Fruit fly (Drosophila melanogaster) whole organism, prepupa: ENCODE results near the gene CG31161.
A peak's percentile ranks its signal among the peaks of the same experiment; 100 is the strongest.

Experiments
- CG10631 ChIP-seq: fragments of 200-800 bp; sonication (Bioruptor generic); optimal IDR thresholded peaks from 2 replicates; lab custom pipeline; 2016; ENCODE audit warnings: missing biosample characterization, missing genetic modification characterization
- CG11762 ChIP-seq: fragments of 200-800 bp; sonication (Bioruptor generic); optimal IDR thresholded peaks from 3 replicates; lab custom pipeline; 2016; ENCODE audit warnings: missing biosample characterization, missing genetic modification characterization; ENCODE audit not compliant: insufficient read depth
- CG32006 ChIP-seq: fragments of 200-800 bp; sonication (Bioruptor generic); optimal IDR thresholded peaks from 3 replicates; lab custom pipeline; 2017; ENCODE audit warnings: missing biosample characterization, mild to moderate bottlenecking, missing genetic modification characterization
- CG3919 ChIP-seq: fragments of 200-800 bp; sonication (Bioruptor generic); optimal IDR thresholded peaks from 3 replicates; lab custom pipeline; 2016; ENCODE audit warnings: missing biosample characterization, missing genetic modification characterization
- CG8632 ChIP-seq: fragments of 200-800 bp; sonication (Bioruptor generic); optimal IDR thresholded peaks from 3 replicates; lab custom pipeline; 2016; ENCODE audit warnings: missing biosample characterization, missing genetic modification characterization
- Hr39 ChIP-seq: fragments of 200-800 bp; sonication (Bioruptor generic); optimal IDR thresholded peaks from 2 replicates; lab custom pipeline; 2016; ENCODE audit warnings: missing biosample characterization, missing genetic modification characterization
- Sox102F ChIP-seq: fragments of 200-800 bp; sonication (Bioruptor generic); optimal IDR thresholded peaks from 2 replicates; lab custom pipeline; 2016; ENCODE audit warnings: missing biosample characterization, mild to moderate bottlenecking, missing genetic modification characterization
- Sox14 ChIP-seq: fragments of 200-800 bp; sonication (Bioruptor generic); optimal IDR thresholded peaks from 3 replicates; lab custom pipeline; 2016; ENCODE audit warnings: missing biosample characterization, missing genetic modification characterization
- Sox15 ChIP-seq: fragments of 200-800 bp; sonication (Bioruptor generic); optimal IDR thresholded peaks from 3 replicates; lab custom pipeline; 2016; ENCODE audit warnings: missing biosample characterization, missing genetic modification characterization
- acj6 ChIP-seq: fragments of 200-800 bp; sonication (Bioruptor generic); optimal IDR thresholded peaks from 3 replicates; lab custom pipeline; 2016; ENCODE audit warnings: missing biosample characterization, missing genetic modification characterization
- dac ChIP-seq: fragments of 200-800 bp; sonication (Bioruptor generic); optimal IDR thresholded peaks from 2 replicates; lab custom pipeline; 2017; ENCODE audit warnings: missing biosample characterization, mild to moderate bottlenecking, missing genetic modification characterization
- fkh ChIP-seq: fragments of 200-800 bp; sonication (Bioruptor generic); optimal IDR thresholded peaks from 3 replicates; lab custom pipeline; 2017; ENCODE audit warnings: missing biosample characterization, mild to moderate bottlenecking, missing genetic modification characterization, moderate library complexity
- pdm3 ChIP-seq: fragments of 200-800 bp; sonication (Bioruptor generic); optimal IDR thresholded peaks from 3 replicates; lab custom pipeline; 2016; ENCODE audit warnings: missing biosample characterization, missing genetic modification characterization
- salr ChIP-seq, 2 experiments: fragments of 200-800 bp; sonication (Bioruptor generic); optimal IDR thresholded peaks; 3 replicates each; lab custom pipeline; 2016 to 2018; ENCODE audit warnings: missing biosample characterization in 2 of 2, missing genetic modification characterization in 2 of 2, mild to moderate bottlenecking in 1 of 2

DNA sequence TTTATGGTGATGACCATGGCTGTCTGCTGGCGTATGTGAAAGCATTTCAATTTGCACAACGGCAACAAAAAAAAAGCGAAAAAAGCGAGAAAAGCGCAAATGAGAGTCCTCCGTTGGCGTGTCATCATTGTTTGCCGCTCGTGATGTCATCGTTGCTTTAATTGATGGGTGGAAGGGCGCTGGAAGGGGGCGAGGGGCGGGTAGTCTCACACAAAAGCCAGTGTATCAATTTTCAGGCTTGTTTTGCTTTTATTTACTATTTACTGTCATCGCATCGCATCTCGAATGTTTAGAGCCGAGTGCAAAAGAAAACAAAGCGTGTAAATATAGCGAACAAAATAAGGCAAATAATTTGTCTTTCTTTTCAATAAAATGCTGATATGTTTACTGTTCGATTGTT is 27.0 kb upstream of the CG31161 start:
- TF ChIP-seq CG8632 (GFP tag; lab: Kevin White, UChicago): no peak
- TF ChIP-seq Hr39: no peak
- peak; percentile 84 for TF ChIP-seq fkh (GFP tag; lab: Kevin White, UChicago)
- TF ChIP-seq pdm3 (GFP tag; lab: Kevin White, UChicago): no peak
- no peak for TF ChIP-seq CG11762 (GFP tag; lab: Kevin White, UChicago)
- no peak for TF ChIP-seq CG32006 (GFP tag; lab: Kevin White, UChicago)
- peak in 1 of 2 experiments; percentile 10 for TF ChIP-seq salr (GFP tag; optimal IDR thresholded peaks at IDR 0.05; lab: Kevin White, UChicago)
- TF ChIP-seq CG10631 (GFP tag; lab: Kevin White, UChicago): peak; percentile 17
- no peak for TF ChIP-seq dac (GFP tag; lab: Kevin White, UChicago)
- no peak for TF ChIP-seq Sox14 (GFP tag; lab: Kevin White, UChicago)
- peak; percentile 39 for TF ChIP-seq CG3919 (GFP tag; lab: Kevin White, UChicago)
- no peak for TF ChIP-seq acj6 (GFP tag; lab: Kevin White, UChicago)
- no peak for TF ChIP-seq Sox15 (GFP tag; lab: Kevin White, UChicago)
- no peak for TF ChIP-seq Sox102F (GFP tag; lab: Kevin White, UChicago)
